Fruit fly (Drosophila melanogaster): ENCODE results near the gene mTerf5.

dm6 chr3R:18246041-18246440, 22.6 kb upstream of the mTerf5 start:
- no peak for TF ChIP-seq Hr96 (GFP tag; optimal IDR thresholded peaks at IDR 0.05)
- TF ChIP-seq CG7101 (tag; optimal IDR thresholded peaks at IDR 0.05), result no peak

Data from whole organism, adult.